Worm (Caenorhabditis elegans): ENCODE results near the gene rbc-2.

DNA sequence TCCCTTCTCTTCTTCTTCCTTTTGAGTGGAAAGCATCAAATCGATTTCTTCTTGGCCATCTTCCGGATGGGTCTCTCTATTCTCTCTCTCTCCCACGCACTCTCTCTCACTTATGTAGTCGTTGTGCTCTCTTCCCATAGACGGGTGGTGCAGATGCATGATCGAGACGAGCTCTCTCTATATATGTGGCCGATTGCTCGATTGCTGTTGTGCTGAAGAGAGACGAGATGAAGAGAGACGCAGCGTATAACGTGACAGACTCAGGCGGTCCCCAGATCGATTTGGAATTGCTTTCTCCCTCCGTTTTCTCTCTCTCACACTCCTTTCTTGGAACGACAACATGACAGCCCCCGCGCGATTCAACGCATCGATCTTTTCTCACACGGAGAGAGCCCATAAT lies 4.2 kb upstream of the rbc-2 start:
- TF ChIP-seq tbx-11 (GFP tag; IDR thresholded peaks at IDR 0.05) (no peak), ceh-13 (GFP tag; optimal IDR thresholded peaks at IDR 0.05) (no peak), ama-1 (optimal IDR thresholded peaks at IDR 0.05) (no peak), aly-1 (tag; optimal IDR thresholded peaks at IDR 0.05) (no peak), F13C5.2 (tag; optimal IDR thresholded peaks at IDR 0.05) (no peak), flt-1 (GFP tag; IDR thresholded peaks at IDR 0.05) (no peak), B0310.2 (tag; optimal IDR thresholded peaks at IDR 0.05) (no peak), ets-7 (tag; optimal IDR thresholded peaks at IDR 0.05) (peak; percentile 64), hmbx-1 (tag; optimal IDR thresholded peaks at IDR 0.05) (no peak), hnd-1 (tag; optimal IDR thresholded peaks at IDR 0.05) (no peak), scrt-1 (GFP tag; IDR thresholded peaks at IDR 0.05) (no peak), tbx-37 (GFP tag; conservative IDR thresholded peaks at IDR 0.05) (no peak), hmg-4 (GFP tag; optimal IDR thresholded peaks at IDR 0.05) (no peak)

All from whole organism, early embryonic.